Worm (Caenorhabditis elegans) whole organism, L2 larva: ENCODE measurements around the gene T28F3.9.
"Not testable (repeated sequence)": the region's sequence is repeated elsewhere in the genome, so short reads cannot be mapped to it uniquely, and the experiment has no call there.

Experiments
- C34F6.9 ChIP-seq: fragments of 150-350 bp; optimal IDR thresholded peaks from 2 replicates; lab custom pipeline; 2014; ENCODE audit warnings: missing biosample characterization, missing genetic modification characterization
- F13H6.1 ChIP-seq: sonication (generic microtip); optimal IDR thresholded peaks from 2 replicates; lab custom pipeline; 2016; ENCODE audit warnings: missing genetic modification characterization, missing compliant biosample characterization
- Y55F3AM.14 ChIP-seq: fragments of 200-800 bp; sonication (Bioruptor generic); optimal IDR thresholded peaks from 2 replicates; lab custom pipeline; 2018; ENCODE audit warnings: mild to moderate bottlenecking, missing genetic modification characterization, missing compliant biosample characterization
- alr-1 ChIP-seq: fragments of 150-350 bp; optimal IDR thresholded peaks from 2 replicates; lab custom pipeline; 2014; ENCODE audit warnings: missing biosample characterization, missing genetic modification characterization
- blmp-1 ChIP-seq: sonication (generic microtip); optimal IDR thresholded peaks from 2 replicates; lab custom pipeline; 2017; ENCODE audit warnings: missing genetic modification characterization, mild to moderate bottlenecking, missing compliant biosample characterization, antibody characterized with exemption, moderate library complexity; ENCODE audit not compliant: insufficient read depth
- ceh-82 ChIP-seq: fragments of 150-350 bp; optimal IDR thresholded peaks from 2 replicates; lab custom pipeline; 2014; ENCODE audit warnings: missing biosample characterization, missing genetic modification characterization
- crh-2 ChIP-seq: sonication (generic microtip); optimal IDR thresholded peaks from 2 replicates; lab custom pipeline; 2017; ENCODE audit warnings: missing biosample characterization, missing genetic modification characterization
- elt-3 ChIP-seq: sonication (generic microtip); optimal IDR thresholded peaks from 2 replicates; lab custom pipeline; 2017; ENCODE audit warnings: missing biosample characterization, missing genetic modification characterization
- fos-1 ChIP-seq: fragments of 150-350 bp; optimal IDR thresholded peaks from 2 replicates; lab custom pipeline; 2014; ENCODE audit warnings: missing biosample characterization, missing genetic modification characterization
- gmeb-1 ChIP-seq: fragments of 150-350 bp; optimal IDR thresholded peaks from 2 replicates; lab custom pipeline; 2014; ENCODE audit warnings: missing biosample characterization, missing genetic modification characterization
- lin-11 ChIP-seq: fragments of 150-350 bp; sonication (generic microtip); optimal IDR thresholded peaks from 2 replicates; lab custom pipeline; 2014; ENCODE audit warnings: missing biosample characterization, missing genetic modification characterization, inconsistent platforms, mixed read lengths
- lin-13 ChIP-seq: fragments of 150-350 bp; optimal IDR thresholded peaks from 2 replicates; lab custom pipeline; 2014; ENCODE audit warnings: missing biosample characterization, missing genetic modification reagents, missing genetic modification characterization
- lin-39 ChIP-seq: fragments of 150-350 bp; optimal IDR thresholded peaks from 2 replicates; lab custom pipeline; 2014; ENCODE audit warnings: missing biosample characterization, missing genetic modification reagents, missing genetic modification characterization
- lsy-2 ChIP-seq, 2 experiments: fragments of 150-350 bp in 1 of 2; sonication (generic microtip) in 1 of 2; optimal IDR thresholded peaks; 2 replicates each; lab custom pipeline; 2014 to 2017; ENCODE audit warnings: missing biosample characterization in 2 of 2, missing genetic modification characterization in 2 of 2
- mbf-1 ChIP-seq: sonication (generic microtip); optimal IDR thresholded peaks from 2 replicates; lab custom pipeline; 2017; ENCODE audit warnings: missing biosample characterization, missing genetic modification characterization
- nhr-10 ChIP-seq: sonication (generic microtip); optimal IDR thresholded peaks from 2 replicates; lab custom pipeline; 2017; ENCODE audit warnings: missing biosample characterization, missing genetic modification characterization
- nhr-11 ChIP-seq: fragments of 150-350 bp; optimal IDR thresholded peaks from 2 replicates; lab custom pipeline; 2014; ENCODE audit warnings: missing biosample characterization, missing genetic modification characterization
- nhr-12 ChIP-seq: fragments of 150-350 bp; optimal IDR thresholded peaks from 2 replicates; lab custom pipeline; 2014; ENCODE audit warnings: missing biosample characterization, missing genetic modification characterization
- nhr-129 ChIP-seq: fragments of 150-350 bp; optimal IDR thresholded peaks from 2 replicates; lab custom pipeline; 2014; ENCODE audit warnings: missing biosample characterization, missing genetic modification characterization
- nhr-21 ChIP-seq: fragments of 150-350 bp; optimal IDR thresholded peaks from 2 replicates; lab custom pipeline; 2014; ENCODE audit warnings: missing biosample characterization, missing genetic modification characterization
- nhr-23 ChIP-seq: fragments of 150-350 bp; optimal IDR thresholded peaks from 2 replicates; lab custom pipeline; 2014; ENCODE audit warnings: missing biosample characterization, missing genetic modification reagents, missing genetic modification characterization
- nhr-25 ChIP-seq: fragments of 150-350 bp; sonication (generic microtip); optimal IDR thresholded peaks from 3 replicates; lab custom pipeline; 2014; ENCODE audit warnings: missing biosample characterization, missing genetic modification characterization
- nhr-6 ChIP-seq: fragments of 150-350 bp; optimal IDR thresholded peaks from 2 replicates; lab custom pipeline; 2014; ENCODE audit warnings: missing biosample characterization, missing genetic modification characterization
- peb-1 ChIP-seq: fragments of 150-350 bp; optimal IDR thresholded peaks from 2 replicates; lab custom pipeline; 2014; ENCODE audit warnings: missing biosample characterization, missing genetic modification characterization
- sem-4 ChIP-seq: fragments of 150-350 bp; optimal IDR thresholded peaks from 2 replicates; lab custom pipeline; 2014; ENCODE audit warnings: missing biosample characterization, missing genetic modification reagents, missing genetic modification characterization
- sma-3 ChIP-seq: sonication (generic microtip); optimal IDR thresholded peaks from 2 replicates; lab custom pipeline; 2016; ENCODE audit warnings: missing genetic modification reagents, missing genetic modification characterization, missing compliant biosample characterization
- unc-39 ChIP-seq: fragments of 150-350 bp; optimal IDR thresholded peaks from 2 replicates; lab custom pipeline; 2014; ENCODE audit warnings: missing biosample characterization, missing genetic modification characterization
- unc-55 ChIP-seq: fragments of 150-350 bp; sonication (generic microtip); optimal IDR thresholded peaks from 3 replicates; lab custom pipeline; 2014; ENCODE audit warnings: missing biosample characterization, missing genetic modification reagents, missing genetic modification characterization
- unc-62 ChIP-seq: fragments of 150-350 bp; optimal IDR thresholded peaks from 2 replicates; lab custom pipeline; 2014; ENCODE audit warnings: missing biosample characterization, missing genetic modification reagents, missing genetic modification characterization
- ztf-1 ChIP-seq: fragments of 200-800 bp; sonication (Bioruptor generic); conservative IDR thresholded peaks from 2 replicates; pipeline ENCODE4 v1.3.6; 2022; ENCODE audit warnings: missing genetic modification characterization, missing compliant biosample characterization
- ztf-4 ChIP-seq: fragments of 150-350 bp; optimal IDR thresholded peaks from 2 replicates; lab custom pipeline; 2014; ENCODE audit warnings: missing biosample characterization, missing genetic modification characterization

T28F3.9 gene

ce11 chrIV:17307223-17307622 lies 1.1 kb upstream of the T28F3.9 start, which contains the start of gene T28F3.8:
Gene T28F3.8, minus strand, starts transcription at chrIV:17307323.
- TF ChIP-seq elt-3; fos-1 (tag; lab: Kevin White, UChicago); C34F6.9 (tag; lab: Kevin White, UChicago): not testable (repeated sequence)

ce11 chrIV:17311842-17312241 lies 3.5 kb downstream of the T28F3.9 start, which contains the start of gene snf-9:
Gene snf-9, plus strand, starts transcription at chrIV:17312142.
- TF ChIP-seq sem-4 (tag; lab: Kevin White, UChicago) (no peak), mbf-1 (no peak), ztf-4 (tag; lab: Kevin White, UChicago) (no peak), lin-39 (tag; lab: Kevin White, UChicago) (no peak)

ce11 chrIV:17316398-17316797 lies 8.1 kb downstream of the T28F3.9 start, which contains the start of gene C49C3.20:
Gene C49C3.20, minus strand, starts transcription at chrIV:17316498.
- TF ChIP-seq crh-2 (tag; lab: Kevin White, UChicago) (no peak), ztf-4 (tag; lab: Kevin White, UChicago) (no peak), nhr-10 (tag; lab: Kevin White, UChicago) (no peak), nhr-21 (tag; lab: Kevin White, UChicago) (no peak), sem-4 (tag; lab: Kevin White, UChicago) (no peak), lin-11 (tag; lab: Kevin White, UChicago) (no peak), gmeb-1 (tag; lab: Kevin White, UChicago) (no peak), Y55F3AM.14 (GFP tag; lab: Kevin White, UChicago) (no peak), nhr-11 (no peak), nhr-25 (tag; lab: Kevin White, UChicago) (no peak), unc-39 (no peak), lin-13 (GFP tag; lab: Kevin White, UChicago) (no peak)

- TF ChIP-seq unc-62 = no peak
- TF ChIP-seq ztf-1 = no peak
- no peak for TF ChIP-seq blmp-1 (tag; lab: Kevin White, UChicago)
- TF ChIP-seq nhr-6 = no peak
- peak; percentile 76 for TF ChIP-seq fos-1 (tag; lab: Kevin White, UChicago)
Observed at ce11 chrIV:17320445-17320844, 12.1 kb downstream of the T28F3.9 start, which contains the start of gene C49C3.4. Gene C49C3.4, plus strand, starts transcription at chrIV:17320795.

- peak; percentile 37 for TF ChIP-seq C34F6.9 (tag; lab: Kevin White, UChicago)
- TF ChIP-seq crh-2 (tag; lab: Kevin White, UChicago) = no peak
Observed at ce11 chrIV:17328834-17329233, 20.5 kb downstream of the T28F3.9 start, which contains the start of gene ceh-88. Gene ceh-88, plus strand, starts transcription at chrIV:17329188.

ce11 chrIV:17331100-17331577 lies 22.8 kb downstream of the T28F3.9 start, which contains the start of gene C49C3.6:
Gene C49C3.6, plus strand, starts transcription at chrIV:17331527.
- TF ChIP-seq nhr-25 (tag; lab: Kevin White, UChicago) (peak; percentile 12), nhr-129 (tag; lab: Kevin White, UChicago) (no peak), lin-13 (GFP tag; lab: Kevin White, UChicago) (peak; percentile 14), unc-55 (GFP tag; lab: Kevin White, UChicago) (peak; percentile 29), ztf-1 (no peak), C34F6.9 (tag; lab: Kevin White, UChicago) (peak; percentile 31), lsy-2 (tag; optimal IDR thresholded peaks at IDR 0.05; lab: Kevin White, UChicago) (peak in 1 of 2 experiments; percentile 36)

ce11 chrIV:17332261-17332660 lies 23.9 kb downstream of the T28F3.9 start, which contains the start of gene C49C3.7:
Gene C49C3.7, plus strand, starts transcription at chrIV:17332561.
- no peak for TF ChIP-seq nhr-23 (tag; lab: Kevin White, UChicago)
- TF ChIP-seq nhr-25 (tag; lab: Kevin White, UChicago) = no peak
- TF ChIP-seq blmp-1 (tag; lab: Kevin White, UChicago) = no peak
- TF ChIP-seq nhr-12 (tag; lab: Kevin White, UChicago) = no peak
- no peak for TF ChIP-seq unc-62
- no peak for TF ChIP-seq F13H6.1 (tag; lab: Kevin White, UChicago)
- no peak for TF ChIP-seq elt-3
- no peak for TF ChIP-seq peb-1 (tag; lab: Kevin White, UChicago)
- TF ChIP-seq ceh-82 (tag; lab: Kevin White, UChicago) = no peak
- TF ChIP-seq lin-13 (GFP tag; lab: Kevin White, UChicago) = no peak
- TF ChIP-seq ztf-1 = no peak
- no peak for TF ChIP-seq unc-55 (GFP tag; lab: Kevin White, UChicago)
- no peak for TF ChIP-seq C34F6.9 (tag; lab: Kevin White, UChicago)
- TF ChIP-seq alr-1 (tag; lab: Kevin White, UChicago) = no peak
- TF ChIP-seq sma-3 = no peak
- no peak for TF ChIP-seq mbf-1
